Worm (Caenorhabditis elegans) whole organism, L2 larva: ENCODE data around the gene cutl-21.

Source experiments
- C34F6.9 ChIP-seq: fragments of 150-350 bp; optimal IDR thresholded peaks from 2 replicates; lab custom pipeline; 2014; ENCODE audit warnings: missing biosample characterization, missing genetic modification characterization
- F13H6.1 ChIP-seq: sonication (generic microtip); optimal IDR thresholded peaks from 2 replicates; lab custom pipeline; 2016; ENCODE audit warnings: missing genetic modification characterization, missing compliant biosample characterization
- R02D3.7 ChIP-seq: fragments of 150-350 bp; optimal IDR thresholded peaks from 2 replicates; lab custom pipeline; 2014; ENCODE audit warnings: missing biosample characterization, missing genetic modification characterization
- Y55F3AM.14 ChIP-seq: fragments of 200-800 bp; sonication (Bioruptor generic); optimal IDR thresholded peaks from 2 replicates; lab custom pipeline; 2018; ENCODE audit warnings: mild to moderate bottlenecking, missing genetic modification characterization, missing compliant biosample characterization
- ZK546.5 ChIP-seq: sonication (generic microtip); optimal IDR thresholded peaks from 2 replicates; lab custom pipeline; 2017; ENCODE audit warnings: missing biosample characterization, missing genetic modification characterization
- alr-1 ChIP-seq: fragments of 150-350 bp; optimal IDR thresholded peaks from 2 replicates; lab custom pipeline; 2014; ENCODE audit warnings: missing biosample characterization, missing genetic modification characterization
- aly-2 ChIP-seq: fragments of 150-350 bp; optimal IDR thresholded peaks from 2 replicates; lab custom pipeline; 2014; ENCODE audit warnings: missing biosample characterization, missing genetic modification characterization
- ama-1 ChIP-seq: fragments of 150-350 bp; optimal IDR thresholded peaks from 2 replicates; lab custom pipeline; 2018; ENCODE audit warnings: inconsistent platforms
- blmp-1 ChIP-seq: sonication (generic microtip); optimal IDR thresholded peaks from 2 replicates; lab custom pipeline; 2017; ENCODE audit warnings: missing genetic modification characterization, mild to moderate bottlenecking, missing compliant biosample characterization, antibody characterized with exemption, moderate library complexity; ENCODE audit not compliant: insufficient read depth
- ceh-16 ChIP-seq: fragments of 150-350 bp; optimal IDR thresholded peaks from 2 replicates; lab custom pipeline; 2014; ENCODE audit warnings: missing biosample characterization, missing genetic modification characterization
- ceh-82 ChIP-seq: fragments of 150-350 bp; optimal IDR thresholded peaks from 2 replicates; lab custom pipeline; 2014; ENCODE audit warnings: missing biosample characterization, missing genetic modification characterization
- crh-2 ChIP-seq: sonication (generic microtip); optimal IDR thresholded peaks from 2 replicates; lab custom pipeline; 2017; ENCODE audit warnings: missing biosample characterization, missing genetic modification characterization
- dmd-4 ChIP-seq: sonication (generic microtip); optimal IDR thresholded peaks from 2 replicates; lab custom pipeline; 2017; ENCODE audit warnings: missing biosample characterization, missing genetic modification characterization
- egl-27 ChIP-seq: sonication (generic microtip); optimal IDR thresholded peaks from 3 replicates; lab custom pipeline; 2017; ENCODE audit warnings: missing biosample characterization, missing genetic modification reagents, missing genetic modification characterization
- elt-1 ChIP-seq: fragments of 150-350 bp; optimal IDR thresholded peaks from 2 replicates; lab custom pipeline; 2014; ENCODE audit warnings: missing biosample characterization, missing genetic modification characterization
- elt-3 ChIP-seq: sonication (generic microtip); optimal IDR thresholded peaks from 2 replicates; lab custom pipeline; 2017; ENCODE audit warnings: missing biosample characterization, missing genetic modification characterization
- fos-1 ChIP-seq: fragments of 150-350 bp; optimal IDR thresholded peaks from 2 replicates; lab custom pipeline; 2014; ENCODE audit warnings: missing biosample characterization, missing genetic modification characterization
- gmeb-1 ChIP-seq: fragments of 150-350 bp; optimal IDR thresholded peaks from 2 replicates; lab custom pipeline; 2014; ENCODE audit warnings: missing biosample characterization, missing genetic modification characterization
- lin-11 ChIP-seq: fragments of 150-350 bp; sonication (generic microtip); optimal IDR thresholded peaks from 2 replicates; lab custom pipeline; 2014; ENCODE audit warnings: missing biosample characterization, missing genetic modification characterization, inconsistent platforms, mixed read lengths
- lin-13 ChIP-seq: fragments of 150-350 bp; optimal IDR thresholded peaks from 2 replicates; lab custom pipeline; 2014; ENCODE audit warnings: missing biosample characterization, missing genetic modification reagents, missing genetic modification characterization
- lin-39 ChIP-seq: fragments of 150-350 bp; optimal IDR thresholded peaks from 2 replicates; lab custom pipeline; 2014; ENCODE audit warnings: missing biosample characterization, missing genetic modification reagents, missing genetic modification characterization
- lsy-2 ChIP-seq, 2 experiments: fragments of 150-350 bp in 1 of 2; sonication (generic microtip) in 1 of 2; optimal IDR thresholded peaks; 2 replicates each; lab custom pipeline; 2014 to 2017; ENCODE audit warnings: missing biosample characterization in 2 of 2, missing genetic modification characterization in 2 of 2
- mab-5 ChIP-seq: fragments of 150-350 bp; optimal IDR thresholded peaks from 2 replicates; lab custom pipeline; 2014; ENCODE audit warnings: missing biosample characterization, missing genetic modification characterization
- mbf-1 ChIP-seq: sonication (generic microtip); optimal IDR thresholded peaks from 2 replicates; lab custom pipeline; 2017; ENCODE audit warnings: missing biosample characterization, missing genetic modification characterization
- mdl-1 ChIP-seq, 2 experiments: fragments of 150-350 bp in 1 of 2; sonication (generic microtip) in 1 of 2; optimal IDR thresholded peaks; 2 replicates each; lab custom pipeline; 2017; ENCODE audit warnings: missing biosample characterization in 2 of 2, missing genetic modification characterization in 2 of 2
- nhr-10 ChIP-seq: sonication (generic microtip); optimal IDR thresholded peaks from 2 replicates; lab custom pipeline; 2017; ENCODE audit warnings: missing biosample characterization, missing genetic modification characterization
- nhr-11 ChIP-seq: fragments of 150-350 bp; optimal IDR thresholded peaks from 2 replicates; lab custom pipeline; 2014; ENCODE audit warnings: missing biosample characterization, missing genetic modification characterization
- nhr-12 ChIP-seq: fragments of 150-350 bp; optimal IDR thresholded peaks from 2 replicates; lab custom pipeline; 2014; ENCODE audit warnings: missing biosample characterization, missing genetic modification characterization
- nhr-129 ChIP-seq: fragments of 150-350 bp; optimal IDR thresholded peaks from 2 replicates; lab custom pipeline; 2014; ENCODE audit warnings: missing biosample characterization, missing genetic modification characterization
- nhr-21 ChIP-seq: fragments of 150-350 bp; optimal IDR thresholded peaks from 2 replicates; lab custom pipeline; 2014; ENCODE audit warnings: missing biosample characterization, missing genetic modification characterization
- nhr-23 ChIP-seq: fragments of 150-350 bp; optimal IDR thresholded peaks from 2 replicates; lab custom pipeline; 2014; ENCODE audit warnings: missing biosample characterization, missing genetic modification reagents, missing genetic modification characterization
- nhr-237 ChIP-seq: fragments of 150-350 bp; optimal IDR thresholded peaks from 2 replicates; lab custom pipeline; 2014; ENCODE audit warnings: missing biosample characterization, missing genetic modification characterization
- nhr-25 ChIP-seq: fragments of 150-350 bp; sonication (generic microtip); optimal IDR thresholded peaks from 3 replicates; lab custom pipeline; 2014; ENCODE audit warnings: missing biosample characterization, missing genetic modification characterization
- nhr-6 ChIP-seq: fragments of 150-350 bp; optimal IDR thresholded peaks from 2 replicates; lab custom pipeline; 2014; ENCODE audit warnings: missing biosample characterization, missing genetic modification characterization
- nhr-77 ChIP-seq: fragments of 150-350 bp; optimal IDR thresholded peaks from 2 replicates; lab custom pipeline; 2014; ENCODE audit warnings: missing biosample characterization, missing genetic modification characterization
- peb-1 ChIP-seq: fragments of 150-350 bp; optimal IDR thresholded peaks from 2 replicates; lab custom pipeline; 2014; ENCODE audit warnings: missing biosample characterization, missing genetic modification characterization
- sem-4 ChIP-seq: fragments of 150-350 bp; optimal IDR thresholded peaks from 2 replicates; lab custom pipeline; 2014; ENCODE audit warnings: missing biosample characterization, missing genetic modification reagents, missing genetic modification characterization
- skn-1 ChIP-seq: sonication (generic microtip); optimal IDR thresholded peaks from 2 replicates; lab custom pipeline; 2017; ENCODE audit warnings: missing biosample characterization, missing genetic modification characterization
- sma-3 ChIP-seq: sonication (generic microtip); optimal IDR thresholded peaks from 2 replicates; lab custom pipeline; 2016; ENCODE audit warnings: missing genetic modification reagents, missing genetic modification characterization, missing compliant biosample characterization
- sma-9 ChIP-seq, 2 experiments: fragments of 150-350 bp in 1 of 2; sonication (generic microtip) in 1 of 2; optimal IDR thresholded peaks; 2 replicates each; lab custom pipeline; 2014 to 2016; ENCODE audit warnings: missing genetic modification characterization in 2 of 2, mild to moderate bottlenecking in 1 of 2, missing biosample characterization in 1 of 2, missing compliant biosample characterization in 1 of 2, missing genetic modification reagents in 1 of 2, moderate library complexity in 1 of 2
- snpc-4 ChIP-seq: fragments of 150-350 bp; optimal IDR thresholded peaks from 2 replicates; lab custom pipeline; 2014; ENCODE audit warnings: missing biosample characterization, missing genetic modification characterization
- unc-39 ChIP-seq: fragments of 150-350 bp; optimal IDR thresholded peaks from 2 replicates; lab custom pipeline; 2014; ENCODE audit warnings: missing biosample characterization, missing genetic modification characterization
- unc-55 ChIP-seq: fragments of 150-350 bp; sonication (generic microtip); optimal IDR thresholded peaks from 3 replicates; lab custom pipeline; 2014; ENCODE audit warnings: missing biosample characterization, missing genetic modification reagents, missing genetic modification characterization
- unc-62 ChIP-seq: fragments of 150-350 bp; optimal IDR thresholded peaks from 2 replicates; lab custom pipeline; 2014; ENCODE audit warnings: missing biosample characterization, missing genetic modification reagents, missing genetic modification characterization
- zag-1 ChIP-seq: fragments of 150-350 bp; optimal IDR thresholded peaks from 2 replicates; lab custom pipeline; 2014; ENCODE audit warnings: missing biosample characterization, missing genetic modification characterization
- ztf-1 ChIP-seq: fragments of 200-800 bp; sonication (Bioruptor generic); conservative IDR thresholded peaks from 2 replicates; pipeline ENCODE4 v1.3.6; 2022; ENCODE audit warnings: missing genetic modification characterization, missing compliant biosample characterization
- ztf-11 ChIP-seq: sonication (generic microtip); optimal IDR thresholded peaks from 2 replicates; lab custom pipeline; 2017; ENCODE audit warnings: missing biosample characterization, missing genetic modification characterization
- ztf-4 ChIP-seq: fragments of 150-350 bp; optimal IDR thresholded peaks from 2 replicates; lab custom pipeline; 2014; ENCODE audit warnings: missing biosample characterization, missing genetic modification characterization

cutl-21 gene

ce11 chrX:1010627-1011452 is 6.7 kb downstream of the cutl-21 start:
- TF ChIP-seq skn-1 (no peak), fos-1 (tag; lab: Kevin White, UChicago) (peak; percentile 73), lin-11 (no peak), nhr-129 (tag; lab: Kevin White, UChicago) (peak; percentile 70), egl-27 (tag; lab: Kevin White, UChicago) (peak; percentile 37), peb-1 (no peak), zag-1 (no peak), mdl-1 (tag; optimal IDR thresholded peaks at IDR 0.05; lab: Kevin White, UChicago) (no peak), ztf-4 (no peak), F13H6.1 (peak; percentile 49), unc-62 (GFP tag; lab: Kevin White, UChicago) (no peak), nhr-25 (peak; percentile 72), Y55F3AM.14 (GFP tag; lab: Kevin White, UChicago) (no peak), elt-3 (tag; lab: Kevin White, UChicago) (no peak), C34F6.9 (tag; lab: Kevin White, UChicago) (peak; percentile 23), nhr-77 (tag; lab: Kevin White, UChicago) (no peak), crh-2 (peak; percentile 79), aly-2 (tag; lab: Kevin White, UChicago) (no peak), mab-5 (no peak), nhr-12 (no peak), unc-39 (tag; lab: Kevin White, UChicago) (no peak), ztf-1 (GFP tag; lab: Robert Waterston, UW) (no peak), ama-1 (lab: Kevin White, UChicago) (peak; percentile 28), lin-13 (GFP tag; lab: Kevin White, UChicago) (no peak), lsy-2 (tag; optimal IDR thresholded peaks at IDR 0.05; lab: Kevin White, UChicago) (peak in 1 of 2 experiments; percentile 8), elt-1 (tag; lab: Kevin White, UChicago) (no peak), unc-55 (GFP tag; lab: Kevin White, UChicago) (no peak), lin-39 (tag; lab: Kevin White, UChicago) (no peak), blmp-1 (tag; lab: Kevin White, UChicago) (peak; percentile 20), sma-9 (GFP tag; optimal IDR thresholded peaks at IDR 0.05; lab: Kevin White, UChicago) (peak; percentile 70), sma-9 (tag; optimal IDR thresholded peaks at IDR 0.05; lab: Kevin White, UChicago) (no peak), nhr-237 (tag; lab: Kevin White, UChicago) (no peak), nhr-11 (tag; lab: Kevin White, UChicago) (no peak), sem-4 (tag; lab: Kevin White, UChicago) (no peak), dmd-4 (no peak), nhr-10 (tag; lab: Kevin White, UChicago) (no peak), gmeb-1 (tag; lab: Kevin White, UChicago) (peak; percentile 72), nhr-23 (no peak), ceh-82 (tag; lab: Kevin White, UChicago) (no peak), nhr-21 (tag; lab: Kevin White, UChicago) (peak; percentile 80), ZK546.5 (tag; lab: Kevin White, UChicago) (no peak), sma-3 (GFP tag; lab: Kevin White, UChicago) (peak; percentile 77), R02D3.7 (no peak), mbf-1 (tag; lab: Kevin White, UChicago) (no peak), snpc-4 (tag; lab: Kevin White, UChicago) (no peak), ztf-11 (tag; lab: Kevin White, UChicago) (no peak), alr-1 (tag; lab: Kevin White, UChicago) (no peak), ceh-16 (no peak), nhr-6 (tag; lab: Kevin White, UChicago) (peak; percentile 38)
